Fruit fly (Drosophila melanogaster) whole organism, embryonic: Measurements from ENCODE around the gene Eig71Ed.
A peak's percentile ranks its signal among the peaks of the same experiment; 100 is the strongest.

Experiments used
- Adf1 ChIP-seq: fragments of 200-800 bp; sonication (Bioruptor generic); IDR thresholded peaks from 2 replicates; pipeline ENCODE4 v1.3.6; 2022; ENCODE audit warnings: missing biosample characterization, missing genetic modification characterization
- CG10366 ChIP-seq: fragments of 200-800 bp; sonication (Bioruptor generic); IDR thresholded peaks from 2 replicates; pipeline ENCODE4 v1.3.6; 2022; ENCODE audit warnings: missing biosample characterization, missing genetic modification characterization
- CG10654 ChIP-seq: fragments of 200-800 bp; sonication (Bioruptor generic); optimal IDR thresholded peaks from 2 replicates; lab custom pipeline; 2016; ENCODE audit warnings: missing biosample characterization, missing genetic modification characterization
- CG11093 ChIP-seq: fragments of 200-800 bp; sonication (Bioruptor generic); IDR thresholded peaks from 3 replicates; pipeline ENCODE4 v1.3.6; 2022; ENCODE audit warnings: missing biosample characterization, missing genetic modification characterization
- CG11398 ChIP-seq: fragments of 200-800 bp; sonication (Bioruptor generic); optimal IDR thresholded peaks from 2 replicates; lab custom pipeline; 2016; ENCODE audit warnings: missing biosample characterization, missing genetic modification characterization
- CG1233 ChIP-seq: fragments of 200-800 bp; sonication (Bioruptor generic); optimal IDR thresholded peaks from 4 replicates; lab custom pipeline; 2018; ENCODE audit warnings: missing biosample characterization, mild to moderate bottlenecking, missing genetic modification characterization
- CG12391 ChIP-seq: fragments of 200-800 bp; sonication (Bioruptor generic); optimal IDR thresholded peaks from 3 replicates; lab custom pipeline; 2018; ENCODE audit warnings: missing biosample characterization, mild to moderate bottlenecking, missing genetic modification characterization, moderate library complexity
- CG13894 ChIP-seq: fragments of 200-800 bp; sonication (Bioruptor generic); optimal IDR thresholded peaks from 3 replicates; lab custom pipeline; 2018; ENCODE audit warnings: missing biosample characterization, mild to moderate bottlenecking, missing genetic modification characterization, moderate library complexity
- CG14441 ChIP-seq: fragments of 200-800 bp; sonication (Bioruptor generic); IDR thresholded peaks from 2 replicates; pipeline ENCODE4 v1.3.6; 2022; ENCODE audit warnings: missing biosample characterization, missing genetic modification characterization
- CG14860 ChIP-seq: fragments of 200-800 bp; sonication (Bioruptor generic); IDR thresholded peaks from 3 replicates; pipeline ENCODE4 v1.3.6; 2022; ENCODE audit warnings: missing biosample characterization, missing genetic modification characterization; ENCODE audit not compliant: partially characterized antibody
- CG15269 ChIP-seq: fragments of 200-800 bp; sonication (Bioruptor generic); optimal IDR thresholded peaks from 2 replicates; lab custom pipeline; 2018; ENCODE audit warnings: missing biosample characterization, mild to moderate bottlenecking, missing genetic modification characterization, moderate library complexity
- CG1603 ChIP-seq: fragments of 200-800 bp; sonication (Bioruptor generic); optimal IDR thresholded peaks from 2 replicates; lab custom pipeline; 2019; ENCODE audit warnings: missing biosample characterization, mild to moderate bottlenecking, missing genetic modification characterization, moderate library complexity
- CG16813 ChIP-seq: fragments of 200-800 bp; sonication (Bioruptor generic); IDR thresholded peaks from 3 replicates; pipeline ENCODE4 v1.3.6; 2022; ENCODE audit warnings: missing biosample characterization, missing genetic modification characterization; ENCODE audit not compliant: partially characterized antibody
- CG18011 ChIP-seq: fragments of 200-800 bp; sonication (Bioruptor generic); optimal IDR thresholded peaks from 2 replicates; lab custom pipeline; 2017; ENCODE audit warnings: missing biosample characterization, missing genetic modification characterization, mild to moderate bottlenecking, moderate library complexity, missing genotype
- CG18262 ChIP-seq: fragments of 200-800 bp; optimal IDR thresholded peaks from 3 replicates; lab custom pipeline; 2019; ENCODE audit warnings: missing biosample characterization, mild to moderate bottlenecking, missing genetic modification characterization, moderate library complexity
- CG31388 ChIP-seq: fragments of 200-800 bp; sonication (Bioruptor generic); optimal IDR thresholded peaks from 2 replicates; lab custom pipeline; 2016; ENCODE audit warnings: missing biosample characterization, missing genetic modification characterization
- CG6175 ChIP-seq: fragments of 200-800 bp; sonication (Bioruptor generic); IDR thresholded peaks from 3 replicates; pipeline ENCODE4 v1.3.6; 2022; ENCODE audit warnings: missing biosample characterization, missing genetic modification characterization
- CG6813 ChIP-seq: fragments of 200-800 bp; sonication (Bioruptor generic); optimal IDR thresholded peaks from 2 replicates; lab custom pipeline; 2017; ENCODE audit warnings: missing biosample characterization, missing genetic modification characterization, mild to moderate bottlenecking, moderate library complexity, missing genetic modification reagents
- CG7839 ChIP-seq: fragments of 200-800 bp; sonication (Bioruptor generic); optimal IDR thresholded peaks from 3 replicates; lab custom pipeline; 2018; ENCODE audit warnings: missing biosample characterization, mild to moderate bottlenecking, missing genetic modification characterization, moderate library complexity
- CG8765 ChIP-seq: fragments of 200-800 bp; sonication (Bioruptor generic); IDR thresholded peaks from 2 replicates; pipeline ENCODE4 v1.3.6; 2022; ENCODE audit warnings: missing biosample characterization, missing genetic modification characterization
- CG9609 ChIP-seq: fragments of 200-800 bp; sonication (Bioruptor generic); optimal IDR thresholded peaks from 3 replicates; lab custom pipeline; 2016; ENCODE audit warnings: missing biosample characterization, missing genetic modification characterization
- CrebB ChIP-seq: fragments of 200-800 bp; sonication (Bioruptor generic); optimal IDR thresholded peaks from 3 replicates; lab custom pipeline; 2018; ENCODE audit warnings: missing biosample characterization, mild to moderate bottlenecking, missing genetic modification characterization
- Fer2 ChIP-seq: fragments of 200-800 bp; sonication (Bioruptor generic); optimal IDR thresholded peaks from 2 replicates; lab custom pipeline; 2018; ENCODE audit warnings: missing biosample characterization, mild to moderate bottlenecking, missing genetic modification characterization, moderate library complexity
- Jarid2 ChIP-seq: fragments of 200-800 bp; sonication (Bioruptor generic); optimal IDR thresholded peaks from 3 replicates; lab custom pipeline; 2017; ENCODE audit warnings: mild to moderate bottlenecking, missing biosample characterization, missing genetic modification reagents, missing genetic modification characterization
- Nf-YA ChIP-seq: fragments of 200-800 bp; sonication (Bioruptor generic); IDR thresholded peaks from 2 replicates; pipeline ENCODE4 v1.3.6; 2022; ENCODE audit warnings: missing biosample characterization, missing genetic modification characterization
- Nf-YC ChIP-seq: fragments of 200-800 bp; optimal IDR thresholded peaks from 3 replicates; lab custom pipeline; 2019; ENCODE audit warnings: missing biosample characterization, mild to moderate bottlenecking, missing genetic modification characterization, moderate library complexity
- Poxn ChIP-seq: fragments of 200-800 bp; sonication (Bioruptor generic); IDR thresholded peaks from 2 replicates; pipeline ENCODE4 v1.3.6; 2022; ENCODE audit warnings: missing biosample characterization, missing genetic modification characterization
- Stat92E ChIP-seq, 3 experiments: fragments of >200 bp in 2 of 3; fragments of 200-800 bp in 1 of 3; sonication (Bioruptor generic) in 1 of 3; optimal IDR thresholded peaks; 2 replicates each; lab custom pipeline; 2017 to 2019; ENCODE audit warnings: missing biosample characterization in 3 of 3, missing genetic modification characterization in 3 of 3, mild to moderate bottlenecking in 1 of 3, moderate library complexity in 1 of 3
- Taf1 ChIP-seq: fragments of 200-800 bp; sonication (Bioruptor generic); IDR thresholded peaks from 2 replicates; pipeline ENCODE4 v1.3.6; 2022; ENCODE audit warnings: missing biosample characterization, missing genetic modification characterization
- abd-A ChIP-seq: fragments of 200-800 bp; sonication (Bioruptor generic); optimal IDR thresholded peaks from 3 replicates; lab custom pipeline; 2019; ENCODE audit warnings: missing biosample characterization, mild to moderate bottlenecking, missing genetic modification characterization, moderate library complexity
- bsh ChIP-seq, 2 experiments: fragments of 200-800 bp; sonication (Bioruptor generic); optimal IDR thresholded peaks; 2 replicates each; lab custom pipeline; 2017 to 2018; ENCODE audit warnings: mild to moderate bottlenecking in 2 of 2, missing biosample characterization in 2 of 2, missing genetic modification characterization in 2 of 2, moderate library complexity in 1 of 2
- cg ChIP-seq: fragments of 200-800 bp; sonication (Bioruptor generic); optimal IDR thresholded peaks from 3 replicates; lab custom pipeline; 2019; ENCODE audit warnings: missing biosample characterization, mild to moderate bottlenecking, missing genetic modification characterization, moderate library complexity
- da ChIP-seq: fragments of 200-800 bp; sonication (Bioruptor generic); optimal IDR thresholded peaks from 2 replicates; lab custom pipeline; 2016; ENCODE audit warnings: missing biosample characterization, missing genetic modification characterization
- esg ChIP-seq: fragments of 200-800 bp; sonication (Bioruptor generic); conservative IDR thresholded peaks from 2 replicates; pipeline ENCODE4 v1.3.6; 2022; ENCODE audit warnings: missing biosample characterization, missing genetic modification characterization
- gcm2 ChIP-seq: fragments of 200-800 bp; sonication (Bioruptor generic); optimal IDR thresholded peaks from 2 replicates; lab custom pipeline; 2016; ENCODE audit warnings: missing biosample characterization, missing genetic modification characterization
- hkb ChIP-seq, 2 experiments: fragments of 200-800 bp in 1 of 2; fragments of >200 bp in 1 of 2; sonication (Bioruptor generic) in 1 of 2; IDR thresholded peaks in 1 of 2; optimal IDR thresholded peaks in 1 of 2; 2 replicates each; pipeline versions ENCODE4 v1.3.6 to Lab custom; 2017 to 2022; ENCODE audit warnings: missing biosample characterization in 1 of 2, missing genetic modification characterization in 1 of 2
- insv ChIP-seq, 2 experiments: fragments of 200-800 bp; sonication (Bioruptor generic); optimal IDR thresholded peaks; 3 replicates each; lab custom pipeline; 2016 to 2018; ENCODE audit warnings: missing biosample characterization in 2 of 2, missing genetic modification characterization in 2 of 2
- lov ChIP-seq, 2 experiments: fragments of 200-800 bp in 1 of 2; fragments of >200 bp in 1 of 2; sonication (Bioruptor generic) in 1 of 2; IDR thresholded peaks in 1 of 2; optimal IDR thresholded peaks in 1 of 2; 2 replicates in 1 of 2; 3 replicates in 1 of 2; pipeline versions ENCODE4 v1.3.6 to Lab custom; 2017 to 2022; ENCODE audit warnings: missing biosample characterization in 1 of 2, missing genetic modification characterization in 1 of 2
- nau ChIP-seq: fragments of 200-800 bp; sonication (Bioruptor generic); optimal IDR thresholded peaks from 3 replicates; lab custom pipeline; 2017; ENCODE audit warnings: missing biosample characterization, mild to moderate bottlenecking, missing genetic modification characterization, missing genetic modification reagents
- onecut ChIP-seq: fragments of 200-800 bp; sonication (Bioruptor generic); IDR thresholded peaks from 2 replicates; pipeline ENCODE4 v1.3.6; 2022; ENCODE audit warnings: missing biosample characterization, missing genetic modification characterization
- row ChIP-seq: fragments of 200-800 bp; sonication (Bioruptor generic); IDR thresholded peaks from 3 replicates; pipeline ENCODE4 v1.3.6; 2022; ENCODE audit warnings: missing biosample characterization, missing genetic modification characterization
- sima ChIP-seq: fragments of 200-800 bp; sonication (Bioruptor generic); optimal IDR thresholded peaks from 2 replicates; lab custom pipeline; 2016; ENCODE audit warnings: missing biosample characterization, missing genetic modification characterization
- sisA ChIP-seq: fragments of 200-800 bp; sonication (Bioruptor generic); IDR thresholded peaks from 2 replicates; pipeline ENCODE4 v1.3.6; 2022; ENCODE audit warnings: missing biosample characterization, missing genetic modification characterization
- sna ChIP-seq: fragments of 200-800 bp; sonication (Bioruptor generic); IDR thresholded peaks from 2 replicates; pipeline ENCODE4 v1.3.6; 2022; ENCODE audit warnings: missing biosample characterization, missing genetic modification characterization; ENCODE audit not compliant: partially characterized antibody
- so ChIP-seq: fragments of 200-800 bp; sonication (Bioruptor generic); IDR thresholded peaks from 3 replicates; pipeline ENCODE4 v1.3.6; 2022; ENCODE audit warnings: missing biosample characterization, missing genetic modification characterization
- ssp ChIP-seq: fragments of 200-800 bp; sonication (Bioruptor generic); IDR thresholded peaks from 2 replicates; pipeline ENCODE4 v1.3.6; 2022; ENCODE audit warnings: missing biosample characterization, missing genetic modification characterization
- wor ChIP-seq: fragments of 200-800 bp; sonication (Bioruptor generic); IDR thresholded peaks from 2 replicates; pipeline ENCODE4 v1.3.6; 2022; ENCODE audit warnings: missing biosample characterization, missing genetic modification characterization

The Eig71Ed gene

dm6 chr3L:15690711-15691591 is 38.6 kb downstream of the Eig71Ed start (continued):
- TF ChIP-seq CG31388 (GFP tag; lab: Kevin White, UChicago) (no peak), CG14441 (GFP tag; lab: Robert Waterston, UW) (0 out of 2 replicates have a peak, but pooled peaks have one; percentile 19), CG6813 (GFP tag; lab: Kevin White, UChicago) (peak; percentile 54), bsh (GFP tag; optimal IDR thresholded peaks at IDR 0.05; lab: Kevin White, UChicago) (peak in 1 of 2 experiments; percentile 55), onecut (GFP tag; lab: Robert Waterston, UW) (no peak), CG11398 (no peak), Nf-YC (tag; lab: Kevin White, UChicago) (no peak), hkb (optimal IDR thresholded peaks at IDR 0.05; lab: Kevin White, UChicago) (no peak), hkb (GFP tag; IDR thresholded peaks at IDR 0.05; lab: Robert Waterston, UW) (peak; percentile 78), row (GFP tag; lab: Robert Waterston, UW) (peak; percentile 55), CG1603 (tag; lab: Kevin White, UChicago) (peak; percentile 56), CG6175 (no peak), sisA (GFP tag; lab: Robert Waterston, UW) (peak; percentile 43; the same call in 1 of the 2 replicates), gcm2 (no peak), Taf1 (GFP tag; lab: Robert Waterston, UW) (no peak), nau (peak; percentile 12), CG9609 (GFP tag; lab: Kevin White, UChicago) (no peak), sima (GFP tag; lab: Kevin White, UChicago) (no peak), CG10366 (GFP tag; lab: Robert Waterston, UW) (no peak), ssp (GFP tag; lab: Robert Waterston, UW) (no peak), CG16813 (GFP tag; lab: Robert Waterston, UW) (no peak), Adf1 (GFP tag; lab: Robert Waterston, UW) (no peak), CrebB (tag; lab: Kevin White, UChicago) (no peak), CG12391 (tag; lab: Kevin White, UChicago) (peak; percentile 59), so (GFP tag; lab: Robert Waterston, UW) (peak; percentile 28; the same call in 1 of the 3 replicates), abd-A (tag; lab: Kevin White, UChicago) (peak; percentile 10), Stat92E (GFP tag; optimal IDR thresholded peaks at IDR 0.05; lab: Kevin White, UChicago) (no peak), CG8765 (no peak), lov (optimal IDR thresholded peaks at IDR 0.05; lab: Kevin White, UChicago) (no peak), lov (GFP tag; IDR thresholded peaks at IDR 0.05; lab: Robert Waterston, UW) (no peak), CG18011 (no peak), CG11093 (GFP tag; lab: Robert Waterston, UW) (no peak), sna (GFP tag; lab: Robert Waterston, UW) (no peak), cg (GFP tag; lab: Kevin White, UChicago) (no peak), wor (GFP tag; lab: Robert Waterston, UW) (no peak), esg (GFP tag; lab: Robert Waterston, UW) (peak; percentile 52), CG13894 (tag; lab: Kevin White, UChicago) (no peak), CG14860 (GFP tag; lab: Robert Waterston, UW) (no peak), Jarid2 (no peak), CG18262 (tag; lab: Kevin White, UChicago) (peak; percentile 71), CG1233 (GFP tag; lab: Kevin White, UChicago) (peak; percentile 60), CG15269 (tag; lab: Kevin White, UChicago) (peak; percentile 20), Fer2 (tag; lab: Kevin White, UChicago) (no peak), Nf-YA (no peak; the same call in 1 of the 2 replicates), insv (GFP tag; optimal IDR thresholded peaks at IDR 0.05; lab: Kevin White, UChicago) (no peak), da (no peak), CG10654 (peak; percentile 24), Poxn (GFP tag; lab: Robert Waterston, UW) (no peak), CG7839 (tag; lab: Kevin White, UChicago) (peak; percentile 76)
